Fruit fly (Drosophila melanogaster) whole organism, adult: ENCODE results near the gene Toll-9.
A peak's percentile ranks its signal among the peaks of the same experiment; 100 is the strongest.

Experiments used
- CG11617 ChIP-seq: fragments of 200-800 bp; sonication (Bioruptor generic); optimal IDR thresholded peaks from 2 replicates; lab custom pipeline; 2017; ENCODE audit warnings: mild to moderate bottlenecking, missing biosample characterization, missing genetic modification reagents, missing genetic modification characterization
- CG12768 ChIP-seq: fragments of 200-800 bp; sonication (Bioruptor generic); optimal IDR thresholded peaks from 2 replicates; lab custom pipeline; 2017; ENCODE audit warnings: missing biosample characterization, missing genetic modification characterization, mild to moderate bottlenecking, moderate library complexity, missing genetic modification reagents
- CG14711 ChIP-seq: fragments of 200-800 bp; sonication (Bioruptor generic); optimal IDR thresholded peaks from 2 replicates; lab custom pipeline; 2018; ENCODE audit warnings: missing biosample characterization, mild to moderate bottlenecking, missing genetic modification characterization, moderate library complexity
- CG1620 ChIP-seq: fragments of 200-800 bp; sonication (Bioruptor generic); optimal IDR thresholded peaks from 2 replicates; lab custom pipeline; 2016; ENCODE audit warnings: missing biosample characterization, missing genetic modification characterization
- CG33017 ChIP-seq: fragments of 200-800 bp; sonication (Bioruptor generic); optimal IDR thresholded peaks from 2 replicates; lab custom pipeline; 2018; ENCODE audit warnings: missing biosample characterization, mild to moderate bottlenecking, missing genetic modification characterization, moderate library complexity
- CG5204 ChIP-seq: fragments of 200-800 bp; sonication (Bioruptor generic); optimal IDR thresholded peaks from 2 replicates; lab custom pipeline; 2016; ENCODE audit warnings: missing biosample characterization, missing genetic modification characterization
- CG7045 ChIP-seq: fragments of 200-800 bp; sonication (Bioruptor generic); optimal IDR thresholded peaks from 2 replicates; lab custom pipeline; 2017; ENCODE audit warnings: missing biosample characterization, mild to moderate bottlenecking, missing genetic modification characterization
- CG7101 ChIP-seq: fragments of 200-800 bp; sonication (Bioruptor generic); optimal IDR thresholded peaks from 2 replicates; lab custom pipeline; 2018; ENCODE audit warnings: missing biosample characterization, mild to moderate bottlenecking, missing genetic modification characterization, moderate library complexity
- Clk ChIP-seq: fragments of 200-800 bp; sonication (Bioruptor generic); optimal IDR thresholded peaks from 2 replicates; lab custom pipeline; 2017; ENCODE audit warnings: missing biosample characterization, missing genetic modification characterization
- Crg-1 ChIP-seq: fragments of 200-800 bp; sonication (Bioruptor generic); optimal IDR thresholded peaks from 2 replicates; lab custom pipeline; 2016; ENCODE audit warnings: missing biosample characterization, missing genetic modification characterization
- Hr96 ChIP-seq: fragments of 200-800 bp; sonication (Bioruptor generic); optimal IDR thresholded peaks from 2 replicates; lab custom pipeline; 2016; ENCODE audit warnings: missing biosample characterization, missing genetic modification characterization
- Mnt ChIP-seq: fragments of 200-800 bp; sonication (Bioruptor generic); optimal IDR thresholded peaks from 2 replicates; lab custom pipeline; 2016; ENCODE audit warnings: missing biosample characterization, mild to moderate bottlenecking, missing genetic modification characterization
- bab1 ChIP-seq: fragments of 200-800 bp; sonication (Bioruptor generic); optimal IDR thresholded peaks from 3 replicates; lab custom pipeline; 2019; ENCODE audit warnings: missing biosample characterization, mild to moderate bottlenecking, missing genetic modification characterization, moderate library complexity
- cic ChIP-seq: fragments of 200-800 bp; sonication (Bioruptor generic); optimal IDR thresholded peaks from 2 replicates; lab custom pipeline; 2017; ENCODE audit warnings: missing biosample characterization, mild to moderate bottlenecking, missing genetic modification characterization, moderate library complexity
- cnc ChIP-seq, 2 experiments: fragments of >200 bp; optimal IDR thresholded peaks; 2 replicates each; lab custom pipeline; 2017
- kay ChIP-seq: fragments of 200-800 bp; sonication (Bioruptor generic); peaks from one replicate; lab custom pipeline; 2016; ENCODE audit warnings: missing biosample characterization, missing genetic modification characterization, borderline replicate concordance
- ovo ChIP-seq: fragments of 200-800 bp; sonication (Bioruptor generic); optimal IDR thresholded peaks from 2 replicates; lab custom pipeline; 2016; ENCODE audit warnings: missing biosample characterization, missing genetic modification characterization
- pad ChIP-seq: fragments of 200-800 bp; sonication (Bioruptor generic); optimal IDR thresholded peaks from 3 replicates; lab custom pipeline; 2017; ENCODE audit warnings: missing biosample characterization, missing genetic modification characterization, mild to moderate bottlenecking, moderate library complexity, missing genetic modification reagents
- tj ChIP-seq: fragments of 200-800 bp; sonication (Bioruptor generic); optimal IDR thresholded peaks from 3 replicates; lab custom pipeline; 2017; ENCODE audit warnings: missing biosample characterization, mild to moderate bottlenecking, missing genetic modification characterization, moderate library complexity
- toe ChIP-seq: fragments of 200-800 bp; sonication (Bioruptor generic); optimal IDR thresholded peaks from 2 replicates; lab custom pipeline; 2016; ENCODE audit warnings: missing biosample characterization, missing genetic modification characterization

Gene Toll-9

DNA sequence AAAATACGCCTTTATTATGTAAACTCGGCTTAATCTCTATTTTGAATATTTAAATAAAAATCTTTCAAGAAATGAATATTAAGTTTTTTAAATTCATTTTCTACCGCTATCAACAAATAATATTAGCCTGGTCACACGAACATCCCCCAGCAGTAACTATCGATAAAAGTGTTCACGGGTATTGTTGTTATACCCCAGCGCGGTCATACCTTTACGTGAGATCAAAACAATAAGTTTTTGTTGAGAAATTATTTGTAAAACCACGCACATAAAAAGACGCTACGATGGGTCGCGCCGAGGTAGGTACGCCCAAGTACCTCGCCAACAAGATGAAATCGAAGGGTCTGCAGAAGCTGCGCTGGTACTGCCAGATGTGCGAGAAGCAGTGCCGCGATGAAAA is 9.9 kb downstream of the Toll-9 start, which contains the start of gene kin17:
Gene kin17, plus strand, starts transcription at position 195 of the 400 bp plus-strand sequence.
- TF ChIP-seq bab1, result peak; percentile 41
- no peak for TF ChIP-seq CG11617 (GFP tag; lab: Kevin White, UChicago)

DNA sequence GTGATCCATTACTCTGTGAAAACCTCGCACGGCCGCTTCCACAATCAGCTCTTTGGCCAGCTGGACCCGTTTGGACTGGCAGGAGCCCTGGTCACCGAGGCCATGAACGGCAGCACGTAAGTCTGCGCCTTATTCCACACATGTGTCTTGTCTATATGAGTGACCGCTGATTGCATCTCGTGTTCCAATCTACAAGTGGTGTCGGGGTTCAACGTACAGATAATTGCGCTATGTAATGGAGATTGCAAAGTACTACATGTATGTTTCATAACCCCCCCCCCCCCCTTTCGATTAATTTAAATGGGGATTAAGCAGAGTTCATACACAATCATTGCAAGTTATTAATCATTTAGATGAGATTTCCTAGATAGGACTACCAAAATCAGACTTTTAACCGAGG is 11.7 kb downstream of the Toll-9 start:
- TF ChIP-seq cnc (optimal IDR thresholded peaks at IDR 0.05; lab: Kevin White, UChicago), result no peak
- TF ChIP-seq CG11617 (GFP tag; lab: Kevin White, UChicago), result no peak
- no peak for TF ChIP-seq tj (GFP tag; lab: Kevin White, UChicago)
- no peak for TF ChIP-seq cic (GFP tag; lab: Kevin White, UChicago)
- TF ChIP-seq pad, result no peak
- TF ChIP-seq Crg-1 (GFP tag; lab: Kevin White, UChicago), result no peak
- no peak for TF ChIP-seq CG33017 (tag; lab: Kevin White, UChicago)
- no peak for TF ChIP-seq CG12768 (GFP tag; lab: Kevin White, UChicago)
- no peak for TF ChIP-seq Hr96 (GFP tag; lab: Kevin White, UChicago)
- TF ChIP-seq CG7045 (GFP tag; lab: Kevin White, UChicago), result no peak
- TF ChIP-seq Clk (GFP tag; lab: Kevin White, UChicago), result no peak
- no peak for TF ChIP-seq CG7101 (tag; lab: Kevin White, UChicago)
- TF ChIP-seq Mnt (GFP tag; lab: Kevin White, UChicago), result no peak
- no peak for TF ChIP-seq CG5204 (GFP tag; lab: Kevin White, UChicago)
- no peak for TF ChIP-seq toe (GFP tag; lab: Kevin White, UChicago)
- TF ChIP-seq kay (GFP tag; lab: Kevin White, UChicago), result no peak

DNA sequence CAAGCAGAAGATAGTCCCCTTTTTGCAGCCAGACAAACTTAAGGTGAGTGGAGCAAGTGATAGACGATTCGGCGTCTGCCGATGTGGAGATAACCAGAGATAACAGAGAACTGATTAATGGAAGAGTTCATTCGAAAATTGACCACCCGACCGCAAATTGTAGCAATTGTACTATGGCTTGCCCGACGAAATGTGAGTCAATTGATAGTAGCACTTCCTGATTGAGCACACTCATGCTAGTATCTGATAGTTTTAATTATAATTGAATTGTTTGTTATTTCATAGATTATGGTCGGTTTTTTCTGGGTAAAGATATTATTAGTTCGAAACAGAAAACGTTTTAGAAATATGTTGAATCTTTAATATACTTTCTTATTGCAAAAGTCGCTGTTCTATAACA is 12.2 kb downstream of the Toll-9 start:
- TF ChIP-seq Mnt (GFP tag; lab: Kevin White, UChicago) (no peak), cnc (optimal IDR thresholded peaks at IDR 0.05; lab: Kevin White, UChicago) (no peak), CG11617 (GFP tag; lab: Kevin White, UChicago) (no peak), CG14711 (tag; lab: Kevin White, UChicago) (no peak), CG33017 (tag; lab: Kevin White, UChicago) (no peak), CG12768 (GFP tag; lab: Kevin White, UChicago) (no peak), kay (GFP tag; lab: Kevin White, UChicago) (no peak), bab1 (no peak), ovo (GFP tag; lab: Kevin White, UChicago) (no peak)

DNA sequence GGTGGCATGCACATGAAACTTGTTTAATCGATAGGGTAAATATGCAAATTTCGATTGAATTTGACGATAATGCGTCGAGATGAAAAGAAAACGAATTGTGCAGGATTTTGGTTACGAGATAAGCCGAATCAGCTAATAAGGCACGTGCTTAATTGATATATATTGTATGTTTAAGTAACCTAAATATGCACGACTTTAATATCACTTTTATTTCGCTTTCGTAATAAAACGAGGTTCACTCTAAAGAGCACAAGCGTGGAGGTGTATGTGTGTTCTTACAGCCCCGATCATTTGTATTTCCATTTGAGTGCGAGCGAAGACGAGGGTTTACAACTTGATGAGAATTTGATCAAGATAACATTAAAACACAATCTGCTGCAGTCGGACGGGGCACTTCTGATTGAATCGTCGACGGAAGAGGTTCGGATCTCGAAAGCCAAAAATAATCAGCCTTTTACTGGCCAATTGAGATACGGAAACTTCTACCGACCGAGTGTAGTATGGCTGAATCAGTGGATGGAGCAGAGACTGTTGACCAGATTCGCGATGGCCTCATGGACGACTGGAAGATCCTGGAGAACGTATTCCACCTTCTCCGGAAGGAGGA is 12.7 kb downstream of the Toll-9 start:
- TF ChIP-seq CG5204 (GFP tag; lab: Kevin White, UChicago) (no peak), CG14711 (tag; lab: Kevin White, UChicago) (peak; percentile 12), cic (GFP tag; lab: Kevin White, UChicago) (peak; percentile 81), Clk (GFP tag; lab: Kevin White, UChicago) (no peak), CG1620 (no peak), Mnt (GFP tag; lab: Kevin White, UChicago) (peak; percentile 30), pad (peak; percentile 19), CG11617 (GFP tag; lab: Kevin White, UChicago) (peak; percentile 43), CG7101 (tag; lab: Kevin White, UChicago) (peak; percentile 79), ovo (GFP tag; lab: Kevin White, UChicago) (no peak), kay (GFP tag; lab: Kevin White, UChicago) (peak; percentile 83), cnc (optimal IDR thresholded peaks at IDR 0.05; lab: Kevin White, UChicago) (no peak), CG12768 (GFP tag; lab: Kevin White, UChicago) (peak; percentile 9), toe (GFP tag; lab: Kevin White, UChicago) (no peak), Crg-1 (GFP tag; lab: Kevin White, UChicago) (no peak), bab1 (no peak), tj (GFP tag; lab: Kevin White, UChicago) (peak; percentile 10), CG33017 (tag; lab: Kevin White, UChicago) (peak; percentile 68), Hr96 (GFP tag; lab: Kevin White, UChicago) (no peak), CG7045 (GFP tag; lab: Kevin White, UChicago) (peak; percentile 54)

DNA sequence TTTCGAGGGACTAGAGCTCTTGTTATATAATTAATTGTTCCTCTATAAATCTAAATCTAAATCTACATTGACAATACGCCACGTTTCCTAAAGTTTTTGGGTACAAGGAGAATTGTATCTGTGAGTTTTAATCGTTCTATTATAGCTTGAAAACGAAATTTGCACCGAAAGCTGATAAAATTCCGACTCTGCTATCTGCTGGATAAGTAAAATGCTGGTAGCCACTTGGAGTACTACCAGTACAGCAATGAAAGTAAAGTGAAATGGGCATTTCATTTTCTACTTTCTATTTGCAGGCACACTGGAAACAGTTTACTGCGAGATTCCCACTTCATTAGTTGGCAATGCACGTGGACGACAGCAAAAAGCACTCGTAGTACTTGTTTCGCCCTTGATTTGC is 13.4 kb downstream of the Toll-9 start, which contains the start of gene CG5618:
Gene CG5618, plus strand, starts transcription at position 301 of the 400 bp plus-strand sequence.
- TF ChIP-seq pad (no peak), tj (GFP tag; lab: Kevin White, UChicago) (no peak), CG1620 (no peak), CG5204 (GFP tag; lab: Kevin White, UChicago) (no peak)

DNA sequence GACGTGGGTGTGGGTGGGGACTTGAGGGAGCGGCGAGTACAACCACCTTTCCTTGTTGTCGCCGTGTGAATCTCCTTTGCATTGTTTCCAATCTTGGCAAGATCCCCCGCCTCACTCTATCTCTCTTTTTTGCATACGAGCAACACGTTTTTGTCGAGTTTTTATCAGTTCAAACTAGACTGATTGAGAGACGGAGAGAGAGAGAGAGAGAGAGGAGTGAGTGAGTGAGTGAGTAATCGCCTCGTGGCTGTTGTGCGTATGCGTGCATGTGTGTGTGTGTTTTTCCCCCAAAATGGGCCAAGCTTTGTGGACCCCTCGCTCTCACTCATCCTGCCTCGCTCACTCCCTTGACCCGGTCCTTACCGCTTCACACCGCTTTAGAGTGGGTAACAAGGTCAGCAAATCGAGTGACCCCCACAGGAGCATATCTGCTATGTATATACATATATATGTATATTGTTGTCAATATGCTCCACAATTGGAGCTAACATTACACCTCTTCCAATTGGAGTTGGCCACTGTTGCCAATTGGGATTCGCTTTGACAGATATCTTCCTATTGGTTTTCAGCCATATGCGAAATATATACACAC is 17.1 kb downstream of the Toll-9 start:
- no peak for TF ChIP-seq CG7045 (GFP tag; lab: Kevin White, UChicago)
- TF ChIP-seq Mnt (GFP tag; lab: Kevin White, UChicago), result peak; percentile 52
- TF ChIP-seq kay (GFP tag; lab: Kevin White, UChicago), result peak; percentile 92
